Fruit fly (Drosophila melanogaster) whole organism, embryonic: ENCODE measurements around the gene wrm2.

ENCODE experiments used
- CG10267 ChIP-seq: fragments of 200-800 bp; sonication (Bioruptor generic); optimal IDR thresholded peaks from 2 replicates; lab custom pipeline; 2018; ENCODE audit warnings: missing biosample characterization, mild to moderate bottlenecking, missing genetic modification characterization, moderate library complexity
- CG10979 ChIP-seq: fragments of 200-800 bp; sonication (Bioruptor generic); optimal IDR thresholded peaks from 2 replicates; lab custom pipeline; 2018; ENCODE audit warnings: missing biosample characterization, mild to moderate bottlenecking, missing genetic modification characterization, moderate library complexity
- CG12155 ChIP-seq: fragments of 200-800 bp; sonication (Bioruptor generic); optimal IDR thresholded peaks from 3 replicates; lab custom pipeline; 2016; ENCODE audit warnings: missing biosample characterization, missing genetic modification characterization
- CG12659 ChIP-seq: fragments of 200-800 bp; sonication (Bioruptor generic); optimal IDR thresholded peaks from 3 replicates; lab custom pipeline; 2017; ENCODE audit warnings: mild to moderate bottlenecking, missing biosample characterization, missing genetic modification reagents, missing genetic modification characterization
- CG14965 ChIP-seq: fragments of 200-800 bp; sonication (Bioruptor generic); optimal IDR thresholded peaks from 2 replicates; lab custom pipeline; 2016; ENCODE audit warnings: missing biosample characterization, missing genetic modification characterization, borderline replicate concordance
- CG15696 ChIP-seq: fragments of 200-800 bp; sonication (Bioruptor generic); optimal IDR thresholded peaks from 2 replicates; lab custom pipeline; 2019; ENCODE audit warnings: missing biosample characterization, mild to moderate bottlenecking, missing genetic modification characterization, moderate library complexity
- CG17802 ChIP-seq: fragments of 200-800 bp; sonication (Bioruptor generic); optimal IDR thresholded peaks from 2 replicates; lab custom pipeline; 2018; ENCODE audit warnings: missing biosample characterization, mild to moderate bottlenecking, missing genetic modification characterization, moderate library complexity
- CG2120 ChIP-seq: fragments of 200-800 bp; sonication (Bioruptor generic); optimal IDR thresholded peaks from 3 replicates; lab custom pipeline; 2016; ENCODE audit warnings: missing biosample characterization, missing genetic modification characterization
- CG3407 ChIP-seq: fragments of 200-800 bp; sonication (Bioruptor generic); optimal IDR thresholded peaks from 2 replicates; lab custom pipeline; 2018; ENCODE audit warnings: missing biosample characterization, mild to moderate bottlenecking, missing genetic modification characterization
- CG34376 ChIP-seq: fragments of 200-800 bp; sonication (Bioruptor generic); optimal IDR thresholded peaks from 2 replicates; lab custom pipeline; 2018; ENCODE audit warnings: missing biosample characterization, mild to moderate bottlenecking, missing genetic modification characterization
- CG34422 ChIP-seq: fragments of 200-800 bp; sonication (Bioruptor generic); IDR thresholded peaks from 3 replicates; pipeline ENCODE4 v1.3.6; 2022; ENCODE audit warnings: missing biosample characterization, missing genetic modification characterization
- CG3847 ChIP-seq: fragments of 200-800 bp; sonication (Bioruptor generic); IDR thresholded peaks from 2 replicates; pipeline ENCODE4 v1.3.6; 2022; ENCODE audit warnings: missing biosample characterization, missing genetic modification characterization
- CG4707 ChIP-seq: fragments of 200-800 bp; sonication (Bioruptor generic); optimal IDR thresholded peaks from 2 replicates; lab custom pipeline; 2018; ENCODE audit warnings: missing biosample characterization, mild to moderate bottlenecking, missing genetic modification characterization, moderate library complexity
- CG6683 ChIP-seq: fragments of 200-800 bp; sonication (Bioruptor generic); optimal IDR thresholded peaks from 2 replicates; lab custom pipeline; 2017; ENCODE audit warnings: missing biosample characterization, mild to moderate bottlenecking, missing genetic modification characterization, missing genetic modification reagents
- CoRest ChIP-seq: fragments of 200-800 bp; sonication (Bioruptor generic); optimal IDR thresholded peaks from 3 replicates; lab custom pipeline; 2018; ENCODE audit warnings: missing biosample characterization, mild to moderate bottlenecking, missing genetic modification characterization, moderate library complexity
- ERR ChIP-seq: fragments of 200-800 bp; sonication (Bioruptor generic); optimal IDR thresholded peaks from 2 replicates; lab custom pipeline; 2016; ENCODE audit warnings: missing biosample characterization, missing genetic modification characterization
- Gsc ChIP-seq: fragments of 200-800 bp; sonication (Bioruptor generic); IDR thresholded peaks from 2 replicates; pipeline ENCODE4 v1.3.6; 2022; ENCODE audit warnings: missing biosample characterization, missing genetic modification characterization
- Hand ChIP-seq: fragments of 200-800 bp; sonication (Bioruptor generic); optimal IDR thresholded peaks from 2 replicates; lab custom pipeline; 2017; ENCODE audit warnings: mild to moderate bottlenecking, missing biosample characterization, missing genetic modification reagents, missing genetic modification characterization
- Kr ChIP-seq: fragments of 200-800 bp; sonication (Bioruptor generic); optimal IDR thresholded peaks from 2 replicates; lab custom pipeline; 2017; ENCODE audit warnings: missing biosample characterization, mild to moderate bottlenecking, missing genetic modification characterization
- Lhr ChIP-seq: fragments of 200-800 bp; sonication (Bioruptor generic); optimal IDR thresholded peaks from 3 replicates; lab custom pipeline; 2017; ENCODE audit warnings: mild to moderate bottlenecking, missing biosample characterization, missing genetic modification reagents, missing genetic modification characterization
- Med ChIP-seq: fragments of 200-800 bp; sonication (Bioruptor generic); peaks from one replicate; lab custom pipeline; 2016; ENCODE audit warnings: missing biosample characterization, missing genetic modification characterization, mild to moderate bottlenecking, inconsistent platforms, moderate library complexity
- Mrtf ChIP-seq: fragments of 200-800 bp; sonication (Bioruptor generic); IDR thresholded peaks from 3 replicates; pipeline ENCODE4 v1.3.6; 2022; ENCODE audit warnings: missing biosample characterization, missing genetic modification characterization
- Neu2 ChIP-seq: fragments of 200-800 bp; sonication (Bioruptor generic); optimal IDR thresholded peaks from 3 replicates; lab custom pipeline; 2016; ENCODE audit warnings: missing biosample characterization, missing genetic modification characterization, borderline replicate concordance
- YL-1 ChIP-seq: fragments of 200-800 bp; sonication (Bioruptor generic); optimal IDR thresholded peaks from 3 replicates; lab custom pipeline; 2017; ENCODE audit warnings: missing biosample characterization, mild to moderate bottlenecking, missing genetic modification characterization
- ap ChIP-seq: fragments of 200-800 bp; sonication (Bioruptor generic); IDR thresholded peaks from 2 replicates; pipeline ENCODE4 v1.3.6; 2022; ENCODE audit warnings: missing biosample characterization, missing genetic modification characterization
- bab2 ChIP-seq: fragments of 200-800 bp; sonication (Bioruptor generic); optimal IDR thresholded peaks from 2 replicates; lab custom pipeline; 2016; ENCODE audit warnings: missing biosample characterization, missing genetic modification characterization
- cg ChIP-seq: fragments of 200-800 bp; sonication (Bioruptor generic); optimal IDR thresholded peaks from 3 replicates; lab custom pipeline; 2019; ENCODE audit warnings: missing biosample characterization, mild to moderate bottlenecking, missing genetic modification characterization, moderate library complexity
- chif ChIP-seq, 2 experiments: fragments of 200-800 bp; sonication (Bioruptor generic); optimal IDR thresholded peaks; 3 replicates each; lab custom pipeline; 2016; ENCODE audit warnings: missing biosample characterization in 2 of 2, missing genetic modification characterization in 2 of 2
- chinmo ChIP-seq: fragments of 200-800 bp; sonication (Bioruptor generic); IDR thresholded peaks from 4 replicates; pipeline ENCODE4 v1.3.6; 2022; ENCODE audit warnings: missing biosample characterization, missing genetic modification characterization; ENCODE audit not compliant: partially characterized antibody
- crol ChIP-seq: fragments of 200-800 bp; sonication (Bioruptor generic); IDR thresholded peaks from 2 replicates; pipeline ENCODE4 v1.3.6; 2022; ENCODE audit warnings: missing biosample characterization, missing genetic modification characterization
- crp ChIP-seq, 2 experiments: fragments of 200-800 bp; sonication (Bioruptor generic); optimal IDR thresholded peaks; 2 replicates in 1 of 2; 3 replicates in 1 of 2; lab custom pipeline; 2017; ENCODE audit warnings: missing biosample characterization in 2 of 2, missing genetic modification characterization in 2 of 2, mild to moderate bottlenecking in 1 of 2, moderate library complexity in 1 of 2
- cwo ChIP-seq: fragments of 200-800 bp; sonication (Bioruptor generic); optimal IDR thresholded peaks from 3 replicates; lab custom pipeline; 2017; ENCODE audit warnings: missing biosample characterization, missing genetic modification characterization, mild to moderate bottlenecking, moderate library complexity, missing genetic modification reagents
- da ChIP-seq: fragments of 200-800 bp; sonication (Bioruptor generic); optimal IDR thresholded peaks from 2 replicates; lab custom pipeline; 2016; ENCODE audit warnings: missing biosample characterization, missing genetic modification characterization
- fru ChIP-seq: fragments of >200 bp; optimal IDR thresholded peaks from 2 replicates; lab custom pipeline; 2017
- hb ChIP-seq: fragments of 200-800 bp; sonication (Bioruptor generic); IDR thresholded peaks from 3 replicates; pipeline ENCODE4 v1.3.6; 2022; ENCODE audit warnings: missing biosample characterization, missing genetic modification characterization; ENCODE audit not compliant: partially characterized antibody
- hth ChIP-seq: fragments of >200 bp; optimal IDR thresholded peaks from 2 replicates; lab custom pipeline; 2017; ENCODE audit warnings: inconsistent platforms
- ind ChIP-seq: fragments of 200-800 bp; sonication (Bioruptor generic); optimal IDR thresholded peaks from 3 replicates; lab custom pipeline; 2016; ENCODE audit warnings: missing biosample characterization, missing genetic modification characterization
- kni ChIP-seq: fragments of 200-800 bp; sonication (Bioruptor generic); optimal IDR thresholded peaks from 3 replicates; lab custom pipeline; 2017; ENCODE audit warnings: mild to moderate bottlenecking, missing biosample characterization, missing genetic modification reagents, missing genetic modification characterization
- knrl ChIP-seq: fragments of 200-800 bp; sonication (Bioruptor generic); IDR thresholded peaks from 3 replicates; pipeline ENCODE4 v1.3.6; 2022; ENCODE audit warnings: missing biosample characterization, missing genetic modification characterization; ENCODE audit not compliant: partially characterized antibody
- lmd ChIP-seq: fragments of 200-800 bp; sonication (Bioruptor generic); IDR thresholded peaks from 2 replicates; pipeline ENCODE4 v1.3.6; 2022; ENCODE audit warnings: missing biosample characterization, missing genetic modification characterization
- lov ChIP-seq, 2 experiments: fragments of 200-800 bp in 1 of 2; fragments of >200 bp in 1 of 2; sonication (Bioruptor generic) in 1 of 2; IDR thresholded peaks in 1 of 2; optimal IDR thresholded peaks in 1 of 2; 2 replicates in 1 of 2; 3 replicates in 1 of 2; pipeline versions ENCODE4 v1.3.6 to Lab custom; 2017 to 2022; ENCODE audit warnings: missing biosample characterization in 1 of 2, missing genetic modification characterization in 1 of 2
- nom ChIP-seq: fragments of 200-800 bp; sonication (Bioruptor generic); optimal IDR thresholded peaks from 2 replicates; lab custom pipeline; 2017; ENCODE audit warnings: missing biosample characterization, missing genetic modification characterization, mild to moderate bottlenecking, moderate library complexity, missing genetic modification reagents
- p53 ChIP-seq: fragments of 200-800 bp; sonication (Bioruptor generic); optimal IDR thresholded peaks from 2 replicates; lab custom pipeline; 2016; ENCODE audit warnings: missing biosample characterization, missing genetic modification characterization
- pb ChIP-seq: fragments of 200-800 bp; sonication (Bioruptor generic); optimal IDR thresholded peaks from 3 replicates; lab custom pipeline; 2016; ENCODE audit warnings: missing biosample characterization, missing genetic modification characterization
- pfk ChIP-seq: fragments of 200-800 bp; sonication (Bioruptor generic); optimal IDR thresholded peaks from 2 replicates; lab custom pipeline; 2018; ENCODE audit warnings: missing biosample characterization, mild to moderate bottlenecking, missing genetic modification characterization, moderate library complexity
- pros ChIP-seq: fragments of 200-800 bp; sonication (Bioruptor generic); optimal IDR thresholded peaks from 3 replicates; lab custom pipeline; 2019; ENCODE audit warnings: missing biosample characterization, mild to moderate bottlenecking, missing genetic modification characterization, moderate library complexity
- so ChIP-seq: fragments of 200-800 bp; sonication (Bioruptor generic); IDR thresholded peaks from 3 replicates; pipeline ENCODE4 v1.3.6; 2022; ENCODE audit warnings: missing biosample characterization, missing genetic modification characterization
- trem ChIP-seq: fragments of 200-800 bp; optimal IDR thresholded peaks from 3 replicates; lab custom pipeline; 2019; ENCODE audit warnings: missing biosample characterization, mild to moderate bottlenecking, missing genetic modification characterization, moderate library complexity
- wdn ChIP-seq: fragments of 200-800 bp; sonication (Bioruptor generic); IDR thresholded peaks from 2 replicates; pipeline ENCODE4 v1.3.6; 2022; ENCODE audit warnings: missing biosample characterization, missing genetic modification characterization

wrm2 gene

dm6 chr3L:7370231-7370882 is 35.3 kb upstream of the wrm2 start:
- TF ChIP-seq CG6683 (GFP tag; lab: Kevin White, UChicago) = no peak
- TF ChIP-seq pfk (GFP tag; lab: Kevin White, UChicago) = peak; percentile 21
- no peak for TF ChIP-seq CG2120
- TF ChIP-seq hb (GFP tag; lab: Robert Waterston, UW) = peak; percentile 20; the same call in 1 of the 3 replicates
- no peak for TF ChIP-seq Gsc (GFP tag; lab: Robert Waterston, UW)
- peak; percentile 10 for TF ChIP-seq CG10979 (tag; lab: Kevin White, UChicago)
- no peak for TF ChIP-seq CoRest (tag; lab: Kevin White, UChicago)
- peak; percentile 19 for TF ChIP-seq cwo (GFP tag; lab: Kevin White, UChicago)
- TF ChIP-seq hth (lab: Kevin White, UChicago) = no peak
- no peak for TF ChIP-seq Hand (GFP tag; lab: Kevin White, UChicago)
- TF ChIP-seq crp (GFP tag; optimal IDR thresholded peaks at IDR 0.05; lab: Kevin White, UChicago) = peak; percentile 36 to 83
- peak; percentile 24 for TF ChIP-seq CG15696 (tag; lab: Kevin White, UChicago)
- peak; percentile 99 for TF ChIP-seq cg (GFP tag; lab: Kevin White, UChicago)
- TF ChIP-seq Med (GFP tag; lab: Kevin White, UChicago) = peak; percentile 82
- no peak for TF ChIP-seq CG17802 (tag; lab: Kevin White, UChicago)
- peak; percentile 44 for TF ChIP-seq kni (GFP tag; lab: Kevin White, UChicago)
- TF ChIP-seq da (GFP tag; lab: Kevin White, UChicago) = peak; percentile 47
- peak; percentile 21 for TF ChIP-seq nom (GFP tag; lab: Kevin White, UChicago)
- no peak for TF ChIP-seq lmd (GFP tag; lab: Robert Waterston, UW)
- peak; percentile 47 for TF ChIP-seq Kr (GFP tag; lab: Kevin White, UChicago)
- TF ChIP-seq chif (GFP tag; optimal IDR thresholded peaks at IDR 0.05; lab: Kevin White, UChicago) = no peak
- TF ChIP-seq ERR (GFP tag; lab: Kevin White, UChicago) = no peak
- no peak for TF ChIP-seq crol (GFP tag; lab: Robert Waterston, UW)
- no peak for TF ChIP-seq CG3847
- TF ChIP-seq lov (optimal IDR thresholded peaks at IDR 0.05; lab: Kevin White, UChicago) = no peak
- TF ChIP-seq lov (GFP tag; IDR thresholded peaks at IDR 0.05; lab: Robert Waterston, UW) = no peak
- TF ChIP-seq chinmo (GFP tag; lab: Robert Waterston, UW) = peak; percentile 87
- peak; percentile 7 for TF ChIP-seq CG34376 (GFP tag; lab: Kevin White, UChicago)
- no peak for TF ChIP-seq CG3407 (GFP tag; lab: Kevin White, UChicago)
- no peak for TF ChIP-seq wdn (GFP tag; lab: Robert Waterston, UW)
- no peak for TF ChIP-seq Lhr
- no peak for TF ChIP-seq pb (GFP tag; lab: Kevin White, UChicago)
- peak; percentile 50; the same call in 1 of the 3 replicates for TF ChIP-seq CG34422 (GFP tag; lab: Robert Waterston, UW)
- TF ChIP-seq CG12659 (GFP tag; lab: Kevin White, UChicago) = peak; percentile 37
- TF ChIP-seq CG12155 (GFP tag; lab: Kevin White, UChicago) = no peak
- peak; percentile 98 for TF ChIP-seq pros
- TF ChIP-seq fru (lab: Kevin White, UChicago) = no peak
- TF ChIP-seq Mrtf (GFP tag; lab: Robert Waterston, UW) = no peak
- TF ChIP-seq CG4707 (GFP tag; lab: Kevin White, UChicago) = no peak
- no peak for TF ChIP-seq bab2 (GFP tag; lab: Kevin White, UChicago)
- TF ChIP-seq so (GFP tag; lab: Robert Waterston, UW) = peak; percentile 31; the same call in 1 of the 3 replicates
- no peak for TF ChIP-seq CG14965 (GFP tag; lab: Kevin White, UChicago)
- no peak for TF ChIP-seq Neu2
- peak; percentile 93 for TF ChIP-seq YL-1
- TF ChIP-seq trem = no peak
- TF ChIP-seq CG10267 (tag; lab: Kevin White, UChicago) = no peak
- 0 out of 3 replicates have a peak, but pooled peaks have one; percentile 21 for TF ChIP-seq knrl (GFP tag; lab: Robert Waterston, UW)
- TF ChIP-seq ind (GFP tag; lab: Kevin White, UChicago) = no peak
- TF ChIP-seq ap (GFP tag; lab: Robert Waterston, UW) = no peak
- no peak for TF ChIP-seq p53 (GFP tag; lab: Kevin White, UChicago)
